Worm (Caenorhabditis elegans): ENCODE results near the gene T27A8.7.
A peak's percentile ranks its signal among the peaks of the same experiment; 100 is the strongest.

- no peak for TF ChIP-seq ama-1 (optimal IDR thresholded peaks at IDR 0.05)
- 0 out of 2 replicates have a peak, but pooled peaks have one; percentile 22 for TF ChIP-seq sea-1 (GFP tag; conservative IDR thresholded peaks at IDR 0.05)
- no peak for TF ChIP-seq scrt-1 (GFP tag; IDR thresholded peaks at IDR 0.05)
- peak; percentile 36 for TF ChIP-seq ceh-36 (tag; optimal IDR thresholded peaks at IDR 0.05)
- TF ChIP-seq ceh-13 (GFP tag; optimal IDR thresholded peaks at IDR 0.05), result no peak
- TF ChIP-seq pes-1 (GFP tag; IDR thresholded peaks at IDR 0.05), result peak; percentile 42; the same call in 1 of the 2 replicates
- no peak for TF ChIP-seq flt-1 (GFP tag; IDR thresholded peaks at IDR 0.05)
- no peak for TF ChIP-seq tbx-11 (GFP tag; IDR thresholded peaks at IDR 0.05)
- no peak for TF ChIP-seq tbx-37 (GFP tag; conservative IDR thresholded peaks at IDR 0.05)
Observed at ce11 chrX:16040207-16040716, 15.1 kb upstream of the T27A8.7 start, which contains the start of gene B0395.3.

All from whole organism, early embryonic.